Fruit fly (Drosophila melanogaster): ENCODE measurements around the gene CG9400.

The CG9400 gene

dm6 chrX:14247035-14247786, 42.0 kb downstream of the CG9400 start, which contains the start of gene mud (continued):
- TF ChIP-seq CG3838 (GFP tag; optimal IDR thresholded peaks at IDR 0.05): no peak
- TF ChIP-seq CG11560 (tag; IDR thresholded peaks at IDR 0.05): no peak
- TF ChIP-seq CG5180 (GFP tag; optimal IDR thresholded peaks at IDR 0.05): no peak
- no peak for TF ChIP-seq CG12769 (tag; optimal IDR thresholded peaks at IDR 0.05)
- TF ChIP-seq ham (GFP tag; IDR thresholded peaks at IDR 0.05): no peak
- TF ChIP-seq vfl (GFP tag; optimal IDR thresholded peaks at IDR 0.05): no peak
- TF ChIP-seq CG10543 (GFP tag; optimal IDR thresholded peaks at IDR 0.05): no peak
- no peak for TF ChIP-seq ro (GFP tag; IDR thresholded peaks at IDR 0.05)
- TF ChIP-seq B-H1 (GFP tag; IDR thresholded peaks at IDR 0.05): peak; percentile 27; the same call in 2 of the 3 replicates
- peak; percentile 71 for TF ChIP-seq Scr (GFP tag; IDR thresholded peaks at IDR 0.05; ENCODE audit: partially characterized antibody)
- no peak for TF ChIP-seq nom (GFP tag; optimal IDR thresholded peaks at IDR 0.05)
- peak; percentile 10 for TF ChIP-seq CG13424 (tag; optimal IDR thresholded peaks at IDR 0.05)
- TF ChIP-seq jigr1 (GFP tag; IDR thresholded peaks at IDR 0.05): no peak
- TF ChIP-seq pzg (GFP tag; optimal IDR thresholded peaks at IDR 0.05): peak; percentile 61
- peak; percentile 28; the same call in 1 of the 3 replicates for TF ChIP-seq Aef1 (GFP tag; IDR thresholded peaks at IDR 0.05)
- no peak for TF ChIP-seq CG3726 (GFP tag; IDR thresholded peaks at IDR 0.05)
- TF ChIP-seq dpn (GFP tag; optimal IDR thresholded peaks at IDR 0.05): no peak
- TF ChIP-seq BEAF-32 (GFP tag; optimal IDR thresholded peaks at IDR 0.05): peak; percentile 76
- TF ChIP-seq CG14050 (GFP tag; IDR thresholded peaks at IDR 0.05): no peak
- TF ChIP-seq Blimp-1 (GFP tag; optimal IDR thresholded peaks at IDR 0.05): no peak
- no peak for TF ChIP-seq CG10654 (GFP tag; optimal IDR thresholded peaks at IDR 0.05)
- no peak for TF ChIP-seq H2.0 (GFP tag; IDR thresholded peaks at IDR 0.05)
- TF ChIP-seq CG8089 (GFP tag; optimal IDR thresholded peaks at IDR 0.05): no peak
- no peak for TF ChIP-seq CG8359 (GFP tag; optimal IDR thresholded peaks at IDR 0.05; ENCODE audit: borderline replicate concordance)
- no peak for TF ChIP-seq Sox100B (GFP tag; optimal IDR thresholded peaks at IDR 0.05)
- TF ChIP-seq ken (GFP tag; IDR thresholded peaks at IDR 0.05): 0 out of 3 replicates have a peak, but pooled peaks have one; percentile 46
- TF ChIP-seq Opbp (GFP tag; IDR thresholded peaks at IDR 0.05; ENCODE audit: partially characterized antibody): peak; percentile 69; the same call in 2 of the 3 replicates
- TF ChIP-seq danr (GFP tag; IDR thresholded peaks at IDR 0.05): no peak
- TF ChIP-seq usp (GFP tag; optimal IDR thresholded peaks at IDR 0.05): no peak
- no peak for TF ChIP-seq Ravus (GFP tag; IDR thresholded peaks at IDR 0.05)
- TF ChIP-seq CG1233 (GFP tag; optimal IDR thresholded peaks at IDR 0.05): no peak
- TF ChIP-seq pnt (GFP tag; optimal IDR thresholded peaks at IDR 0.05): no peak
- no peak for TF ChIP-seq CG4820 (GFP tag; optimal IDR thresholded peaks at IDR 0.05)
- no peak for TF ChIP-seq Nf-YC (tag; optimal IDR thresholded peaks at IDR 0.05)
- 0 out of 2 replicates have a peak, but pooled peaks have one; percentile 21 for TF ChIP-seq peb (GFP tag; IDR thresholded peaks at IDR 0.05)
- peak in 1 of 2 experiments; percentile 50 for TF ChIP-seq bsh (GFP tag; optimal IDR thresholded peaks at IDR 0.05)
- TF ChIP-seq ato (GFP tag; IDR thresholded peaks at IDR 0.05; ENCODE audit: partially characterized antibody): peak; percentile 74
- no peak for TF ChIP-seq CG3281 (GFP tag; optimal IDR thresholded peaks at IDR 0.05)
- no peak for TF ChIP-seq CG13894 (tag; optimal IDR thresholded peaks at IDR 0.05)
- TF ChIP-seq Mrtf (GFP tag; IDR thresholded peaks at IDR 0.05): 0 out of 3 replicates have a peak, but pooled peaks have one; percentile 33
- TF ChIP-seq bigmax (GFP tag; optimal IDR thresholded peaks at IDR 0.05): no peak
- peak; percentile 44; the same call in 1 of the 2 replicates for TF ChIP-seq Xrp1 (GFP tag; IDR thresholded peaks at IDR 0.05)
- peak; percentile 78 for TF ChIP-seq CG6791 (GFP tag; IDR thresholded peaks at IDR 0.05; ENCODE audit: partially characterized antibody)
- no peak for TF ChIP-seq ac (GFP tag; optimal IDR thresholded peaks at IDR 0.05)
- peak; percentile 77 for TF ChIP-seq amos (GFP tag; IDR thresholded peaks at IDR 0.05; ENCODE audit: partially characterized antibody)
- peak; percentile 68 for TF ChIP-seq CG42726 (GFP tag; IDR thresholded peaks at IDR 0.05; ENCODE audit: partially characterized antibody)
- TF ChIP-seq Stat92E (GFP tag; optimal IDR thresholded peaks at IDR 0.05): no peak
- no peak for TF ChIP-seq CG2889 (GFP tag; IDR thresholded peaks at IDR 0.05)

All from whole organism, embryonic.